Worm (Caenorhabditis elegans): ENCODE results near the gene col-168.

DNA sequence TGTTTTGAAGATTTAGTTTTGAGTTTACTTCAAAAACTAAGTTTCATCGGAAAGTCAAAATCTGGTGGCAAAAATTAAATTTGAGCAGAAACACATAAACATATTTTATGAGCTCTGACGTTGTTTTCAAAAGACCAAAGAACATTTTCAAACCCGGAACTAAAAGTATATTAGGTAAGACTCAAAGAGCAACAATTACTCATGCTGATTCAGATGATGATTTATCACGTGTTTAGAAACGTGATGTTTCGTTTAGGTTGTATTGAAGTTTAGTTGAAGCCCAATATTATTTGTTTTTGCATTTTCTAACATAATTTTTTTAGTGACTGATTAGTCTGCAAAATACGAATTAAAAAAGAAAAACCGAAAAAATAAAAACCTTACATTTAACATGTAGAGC is 27.6 kb downstream of the col-168 start:
- TF ChIP-seq cog-1 (tag; optimal IDR thresholded peaks at IDR 0.05) = no peak
- TF ChIP-seq tab-1 (GFP tag; IDR thresholded peaks at IDR 0.05) = no peak

Data from whole organism, midembryonic.